Fruit fly (Drosophila melanogaster): Measurements from ENCODE around the gene Ptp61F.

Gene Ptp61F

DNA sequence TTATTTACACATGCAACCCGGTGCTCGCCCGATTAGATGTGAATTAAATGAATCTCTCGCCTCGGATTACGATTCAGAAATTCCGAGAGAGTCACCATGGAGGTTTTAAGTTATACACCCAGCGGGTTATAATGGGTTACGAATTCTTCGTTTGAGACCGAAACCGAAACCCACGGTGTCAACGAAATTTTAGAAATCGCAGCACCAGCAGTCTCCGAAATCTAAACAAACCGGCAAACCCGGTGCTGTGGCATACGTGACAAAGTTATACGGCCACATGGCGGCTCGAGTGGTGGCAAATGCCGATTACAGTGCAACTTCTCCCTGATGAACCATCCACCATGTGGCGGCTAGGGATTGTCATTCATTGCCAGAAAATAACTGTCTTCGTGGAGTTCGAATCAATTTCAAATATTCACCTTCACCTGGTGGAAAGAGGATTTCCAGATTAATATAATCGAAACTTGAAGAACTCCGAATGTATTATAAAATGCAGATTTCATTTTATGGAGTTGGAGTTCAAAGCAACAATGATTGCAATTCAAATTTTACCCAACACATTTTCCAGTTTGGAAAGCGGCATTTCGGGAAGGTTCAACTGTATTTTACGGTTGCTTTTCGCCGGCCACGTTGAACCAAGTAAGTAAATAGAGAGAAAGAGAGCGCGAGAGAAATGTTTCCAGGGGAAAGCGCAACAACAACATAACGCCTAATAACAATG is 40.9 kb upstream of the Ptp61F start (continued):
- TF ChIP-seq pros (GFP tag; optimal IDR thresholded peaks at IDR 0.05), result peak; percentile 53
- TF ChIP-seq lov (optimal IDR thresholded peaks at IDR 0.05), result no peak
- no peak for TF ChIP-seq lov (GFP tag; IDR thresholded peaks at IDR 0.05)
- peak; percentile 70 for TF ChIP-seq Xrp1 (GFP tag; IDR thresholded peaks at IDR 0.05)
- peak; percentile 7 for TF ChIP-seq eyg (GFP tag; optimal IDR thresholded peaks at IDR 0.05)
- TF ChIP-seq esg (GFP tag; conservative IDR thresholded peaks at IDR 0.05), result peak; percentile 36
- TF ChIP-seq crp (GFP tag; optimal IDR thresholded peaks at IDR 0.05), result no peak
- peak in 1 of 2 experiments; percentile 78 for TF ChIP-seq Hr51 (GFP tag; optimal IDR thresholded peaks at IDR 0.05)
- no peak for TF ChIP-seq CkIIα-i1 (GFP tag; IDR thresholded peaks at IDR 0.05)
- TF ChIP-seq Bdp1 (GFP tag; optimal IDR thresholded peaks at IDR 0.05), result peak; percentile 45
- TF ChIP-seq so (GFP tag; IDR thresholded peaks at IDR 0.05), result peak; percentile 78
- TF ChIP-seq Oli (tag; optimal IDR thresholded peaks at IDR 0.05), result peak; percentile 82
- no peak for TF ChIP-seq mirr (GFP tag; optimal IDR thresholded peaks at IDR 0.05)
- no peak for TF ChIP-seq p53 (GFP tag; optimal IDR thresholded peaks at IDR 0.05)
- no peak for TF ChIP-seq CG2889 (GFP tag; IDR thresholded peaks at IDR 0.05)
- TF ChIP-seq Ravus (GFP tag; IDR thresholded peaks at IDR 0.05), result no peak
- peak; percentile 71 for TF ChIP-seq shn (GFP tag; optimal IDR thresholded peaks at IDR 0.05)
- TF ChIP-seq croc (GFP tag; conservative IDR thresholded peaks at IDR 0.05), result peak; percentile 76
- no peak for TF ChIP-seq pita (GFP tag; optimal IDR thresholded peaks at IDR 0.05)
- peak; percentile 46 for TF ChIP-seq CG1792 (GFP tag; optimal IDR thresholded peaks at IDR 0.05)
- no peak for TF ChIP-seq hbn (GFP tag; IDR thresholded peaks at IDR 0.05; ENCODE audit: partially characterized antibody)
- TF ChIP-seq bbx (GFP tag; IDR thresholded peaks at IDR 0.05; ENCODE audit: partially characterized antibody), result no peak
- TF ChIP-seq CG18476 (GFP tag; optimal IDR thresholded peaks at IDR 0.05), result peak; percentile 68
- peak; percentile 39; the same call in 1 of the 2 replicates for TF ChIP-seq Rx (GFP tag; IDR thresholded peaks at IDR 0.05)
- peak in 1 of 2 experiments; percentile 75 for TF ChIP-seq Eip74EF (GFP tag; optimal IDR thresholded peaks at IDR 0.05)
- TF ChIP-seq CG10209 (GFP tag; optimal IDR thresholded peaks at IDR 0.05), result peak; percentile 66
- peak; percentile 45 for TF ChIP-seq CG8281 (tag; optimal IDR thresholded peaks at IDR 0.05)
- no peak for TF ChIP-seq Elba2 (GFP tag; optimal IDR thresholded peaks at IDR 0.05)
- peak; percentile 60 for TF ChIP-seq CG12236 (GFP tag; optimal IDR thresholded peaks at IDR 0.05)
- TF ChIP-seq Hand (GFP tag; optimal IDR thresholded peaks at IDR 0.05), result no peak
- peak; percentile 67; the same call in 1 of the 2 replicates for TF ChIP-seq CG4360 (GFP tag; IDR thresholded peaks at IDR 0.05)
- TF ChIP-seq Gug (GFP tag; IDR thresholded peaks at IDR 0.05), result peak; percentile 45; the same call in 3 of the 4 replicates
- peak; percentile 60 to 77 for TF ChIP-seq dpn (GFP tag; optimal IDR thresholded peaks at IDR 0.05)
- TF ChIP-seq dysf (GFP tag; IDR thresholded peaks at IDR 0.05), result peak; percentile 71
- no peak for TF ChIP-seq aop (GFP tag; IDR thresholded peaks at IDR 0.05)
- TF ChIP-seq az2 (GFP tag; optimal IDR thresholded peaks at IDR 0.05), result peak; percentile 78
- no peak for TF ChIP-seq CG7987 (GFP tag; optimal IDR thresholded peaks at IDR 0.05)
- TF ChIP-seq seq (GFP tag; IDR thresholded peaks at IDR 0.05), result 0 out of 2 replicates have a peak, but pooled peaks have one; percentile 45
- TF ChIP-seq HHEX (GFP tag; optimal IDR thresholded peaks at IDR 0.05), result peak; percentile 53
- peak; percentile 62 for TF ChIP-seq CG32767 (GFP tag; IDR thresholded peaks at IDR 0.05)
- TF ChIP-seq CG32772 (GFP tag; IDR thresholded peaks at IDR 0.05), result peak; percentile 40
- peak; percentile 79 for TF ChIP-seq CG8388 (GFP tag; optimal IDR thresholded peaks at IDR 0.05)
- TF ChIP-seq wek (GFP tag; optimal IDR thresholded peaks at IDR 0.05), result no peak
- no peak for TF ChIP-seq dimm (GFP tag; IDR thresholded peaks at IDR 0.05)
- TF ChIP-seq Meics (GFP tag; optimal IDR thresholded peaks at IDR 0.05), result peak; percentile 18
- TF ChIP-seq D19A (tag; optimal IDR thresholded peaks at IDR 0.05), result peak; percentile 67
- TF ChIP-seq tx (GFP tag; optimal IDR thresholded peaks at IDR 0.05), result peak; percentile 52
- TF ChIP-seq CG10979 (tag; optimal IDR thresholded peaks at IDR 0.05), result peak; percentile 83
- 0 out of 2 replicates have a peak, but pooled peaks have one; percentile 16 for TF ChIP-seq CG7372 (GFP tag; IDR thresholded peaks at IDR 0.05)

Measured in whole organism, embryonic.